Fruit fly (Drosophila melanogaster) S2 (cell line): ENCODE measurements around the gene zfh2.

Experiments used
- CG8478 ChIP-seq: fragments of >200 bp; optimal IDR thresholded peaks from 2 replicates; lab custom pipeline; 2018
- CTCF ChIP-seq, 2 experiments: fragments of >200 bp; optimal IDR thresholded peaks; 2 replicates each; lab custom pipeline; 2018

dm6 chr4:458608-459007 is 43.0 kb upstream of the zfh2 start:
- no peak for TF ChIP-seq CG8478
- TF ChIP-seq CTCF (optimal IDR thresholded peaks at IDR 0.05; lab: Kevin White, UChicago), result no peak
